Worm (Caenorhabditis elegans): ENCODE measurements around the gene zim-3.

zim-3 gene

ce11 chrIV:10515128-10515527, 43.4 kb upstream of the zim-3 start, which contains the start of gene C02F4.4:
Gene C02F4.4, minus strand, starts transcription at chrIV:10515228.
- TF ChIP-seq lim-6 (tag; optimal IDR thresholded peaks at IDR 0.05): no peak
- no peak for TF ChIP-seq ceh-22 (tag; optimal IDR thresholded peaks at IDR 0.05)
- TF ChIP-seq gmeb-2 (tag; optimal IDR thresholded peaks at IDR 0.05): no peak
- no peak for TF ChIP-seq unc-86 (tag; optimal IDR thresholded peaks at IDR 0.05)

ce11 chrIV:10518652-10519051, 39.9 kb upstream of the zim-3 start:
- no peak for TF ChIP-seq nhr-232 (tag; optimal IDR thresholded peaks at IDR 0.05)
- TF ChIP-seq ceh-19 (GFP tag; optimal IDR thresholded peaks at IDR 0.05): no peak
- no peak for TF ChIP-seq ama-1 (optimal IDR thresholded peaks at IDR 0.05)
- no peak for TF ChIP-seq ceh-24 (tag; optimal IDR thresholded peaks at IDR 0.05)
- TF ChIP-seq ceh-48 (tag; optimal IDR thresholded peaks at IDR 0.05): no peak
- no peak for TF ChIP-seq ceh-45 (GFP tag; IDR thresholded peaks at IDR 0.05)
- TF ChIP-seq ceh-9 (tag; optimal IDR thresholded peaks at IDR 0.05): no peak
- TF ChIP-seq mec-3 (tag; optimal IDR thresholded peaks at IDR 0.05; ENCODE audit: borderline replicate concordance): no peak
- no peak for TF ChIP-seq odd-2 (tag; optimal IDR thresholded peaks at IDR 0.05)
- TF ChIP-seq ceh-6 (GFP tag; optimal IDR thresholded peaks at IDR 0.05): no peak
- TF ChIP-seq lin-11 (tag; optimal IDR thresholded peaks at IDR 0.05): no peak
- TF ChIP-seq sox-4 (tag; optimal IDR thresholded peaks at IDR 0.05): no peak
- TF ChIP-seq C38D4.7 (GFP tag; optimal IDR thresholded peaks at IDR 0.05): no peak
- no peak for TF ChIP-seq pros-1 (tag; optimal IDR thresholded peaks at IDR 0.05)
- TF ChIP-seq ets-4 (tag; optimal IDR thresholded peaks at IDR 0.05): no peak
- TF ChIP-seq pax-1 (tag; optimal IDR thresholded peaks at IDR 0.05): no peak

- TF ChIP-seq hlh-13 (GFP tag; optimal IDR thresholded peaks at IDR 0.05): no peak
- TF ChIP-seq hlh-8 (tag; optimal IDR thresholded peaks at IDR 0.05): no peak
- no peak for TF ChIP-seq ztf-16 (tag; optimal IDR thresholded peaks at IDR 0.05)
- TF ChIP-seq ceh-18 (tag; optimal IDR thresholded peaks at IDR 0.05): no peak
These were observed 37.4 kb upstream of the zim-3 start, which contains the start of gene cal-4 for ce11 chrIV:10521106-10521505. Gene cal-4, plus strand, starts transcription at chrIV:10521406.

- TF ChIP-seq unc-86 (tag; optimal IDR thresholded peaks at IDR 0.05) (no peak), fax-1 (tag; optimal IDR thresholded peaks at IDR 0.05) (no peak), nhr-232 (tag; optimal IDR thresholded peaks at IDR 0.05) (no peak), tbx-2 (tag; optimal IDR thresholded peaks at IDR 0.05) (no peak), unc-42 (tag; optimal IDR thresholded peaks at IDR 0.05) (peak; percentile 27), zip-5 (tag; optimal IDR thresholded peaks at IDR 0.05) (no peak)
These were observed 34.3 kb upstream of the zim-3 start, which contains the start of gene C02F4.5 for ce11 chrIV:10524095-10524829. Gene C02F4.5, minus strand, starts transcription at chrIV:10524145.

ce11 chrIV:10530648-10531047, 27.9 kb upstream of the zim-3 start, which contains the start of gene T07G12.2:
Gene T07G12.2, plus strand, starts transcription at chrIV:10530709.
- TF ChIP-seq ref-2 (tag; optimal IDR thresholded peaks at IDR 0.05) (no peak), Y22D7AL.16 (tag; optimal IDR thresholded peaks at IDR 0.05) (no peak)

- no peak for TF ChIP-seq dmd-4 (tag; optimal IDR thresholded peaks at IDR 0.05; ENCODE audit: borderline replicate concordance)
- no peak for TF ChIP-seq eyg-1 (tag; optimal IDR thresholded peaks at IDR 0.05)
- TF ChIP-seq pha-2 (tag; optimal IDR thresholded peaks at IDR 0.05): no peak
- no peak for TF ChIP-seq K02D7.2 (tag; optimal IDR thresholded peaks at IDR 0.05)
These were observed 24.9 kb upstream of the zim-3 start, which contains the start of gene T07G12.3 for ce11 chrIV:10533639-10534038. Gene T07G12.3, plus strand, starts transcription at chrIV:10533939.
